Fruit fly (Drosophila melanogaster) whole organism, pupa: ENCODE results near the gene chif.
A peak's percentile ranks its signal among the peaks of the same experiment; 100 is the strongest.

Experiments used
- CG10348 ChIP-seq: fragments of 200-800 bp; sonication (Bioruptor generic); IDR thresholded peaks from 2 replicates; pipeline ENCODE4 v1.3.6; 2022; ENCODE audit warnings: missing biosample characterization, missing genetic modification characterization
- CG12605 ChIP-seq: fragments of 200-800 bp; sonication (Bioruptor generic); IDR thresholded peaks from 2 replicates; pipeline ENCODE4 v1.3.6; 2022; ENCODE audit warnings: missing biosample characterization, missing genetic modification characterization
- CG13204 ChIP-seq: fragments of 200-800 bp; sonication (Bioruptor generic); optimal IDR thresholded peaks from 2 replicates; lab custom pipeline; 2018; ENCODE audit warnings: missing biosample characterization, mild to moderate bottlenecking, missing genetic modification characterization, moderate library complexity
- CG14655 ChIP-seq: fragments of 200-800 bp; sonication (Bioruptor generic); optimal IDR thresholded peaks from 3 replicates; lab custom pipeline; 2017; ENCODE audit warnings: mild to moderate bottlenecking, missing biosample characterization, missing genetic modification reagents, missing genetic modification characterization
- CG15710 ChIP-seq: fragments of 200-800 bp; sonication (Bioruptor generic); optimal IDR thresholded peaks from 2 replicates; lab custom pipeline; 2018; ENCODE audit warnings: missing biosample characterization, mild to moderate bottlenecking, missing genetic modification characterization, moderate library complexity
- CG17806 ChIP-seq: fragments of 200-800 bp; sonication (Bioruptor generic); optimal IDR thresholded peaks from 2 replicates; lab custom pipeline; 2018; ENCODE audit warnings: missing biosample characterization, mild to moderate bottlenecking, missing genetic modification characterization, moderate library complexity
- CG32121 ChIP-seq: fragments of 200-800 bp; sonication (Bioruptor generic); IDR thresholded peaks from 2 replicates; pipeline ENCODE4 v1.3.6; 2022; ENCODE audit warnings: missing biosample characterization, missing genetic modification characterization
- CG34367 ChIP-seq: fragments of 200-800 bp; sonication (Bioruptor generic); optimal IDR thresholded peaks from 2 replicates; lab custom pipeline; 2018; ENCODE audit warnings: missing biosample characterization, mild to moderate bottlenecking, missing genetic modification characterization
- CG4496 ChIP-seq: fragments of 200-800 bp; sonication (Bioruptor generic); IDR thresholded peaks from 3 replicates; pipeline ENCODE4 v1.3.6; 2022; ENCODE audit warnings: missing biosample characterization, missing genetic modification characterization
- CG8159 ChIP-seq: fragments of 200-800 bp; sonication (Bioruptor generic); optimal IDR thresholded peaks from 3 replicates; lab custom pipeline; 2018; ENCODE audit warnings: missing biosample characterization, mild to moderate bottlenecking, missing genetic modification characterization, moderate library complexity
- CG8301 ChIP-seq: fragments of 200-800 bp; sonication (Bioruptor generic); optimal IDR thresholded peaks from 2 replicates; lab custom pipeline; 2018; ENCODE audit warnings: missing biosample characterization, mild to moderate bottlenecking, missing genetic modification characterization
- CG9948 ChIP-seq: fragments of 200-800 bp; sonication (Bioruptor generic); optimal IDR thresholded peaks from 2 replicates; lab custom pipeline; 2018; ENCODE audit warnings: missing biosample characterization, mild to moderate bottlenecking, missing genetic modification characterization, moderate library complexity
- D1 ChIP-seq: fragments of 200-800 bp; sonication (Bioruptor generic); optimal IDR thresholded peaks from 2 replicates; lab custom pipeline; 2018; ENCODE audit warnings: missing biosample characterization, mild to moderate bottlenecking, missing genetic modification characterization, moderate library complexity
- EcR ChIP-seq: fragments of 200-800 bp; sonication (Bioruptor generic); optimal IDR thresholded peaks from 3 replicates; lab custom pipeline; 2019; ENCODE audit warnings: missing biosample characterization, missing genetic modification characterization, mild to moderate bottlenecking, moderate library complexity, missing genetic modification reagents
- Ets98B ChIP-seq: fragments of 200-800 bp; sonication (Bioruptor generic); IDR thresholded peaks from 2 replicates; pipeline ENCODE4 v1.3.6; 2022; ENCODE audit warnings: missing biosample characterization, missing genetic modification characterization
- Pif1A ChIP-seq: fragments of 200-800 bp; sonication (Bioruptor generic); optimal IDR thresholded peaks from 3 replicates; lab custom pipeline; 2016; ENCODE audit warnings: missing biosample characterization, missing genetic modification characterization
- Pif1B ChIP-seq: fragments of 200-800 bp; sonication (Bioruptor generic); optimal IDR thresholded peaks from 3 replicates; lab custom pipeline; 2016; ENCODE audit warnings: missing biosample characterization, missing genetic modification characterization
- Snoo ChIP-seq: fragments of 200-800 bp; sonication (Bioruptor generic); optimal IDR thresholded peaks from 3 replicates; lab custom pipeline; 2017; ENCODE audit warnings: missing biosample characterization, mild to moderate bottlenecking, missing genetic modification characterization, inconsistent platforms
- fd96Ca ChIP-seq: fragments of 200-800 bp; sonication (Bioruptor generic); IDR thresholded peaks from 3 replicates; pipeline ENCODE4 v1.3.6; 2022; ENCODE audit warnings: missing biosample characterization, missing genetic modification characterization
- gl ChIP-seq: fragments of 200-800 bp; sonication (Bioruptor generic); optimal IDR thresholded peaks from 2 replicates; lab custom pipeline; 2018; ENCODE audit warnings: missing biosample characterization, mild to moderate bottlenecking, missing genetic modification characterization
- rn ChIP-seq: fragments of 200-800 bp; sonication (Bioruptor generic); IDR thresholded peaks from 2 replicates; pipeline ENCODE4 v1.3.6; 2022; ENCODE audit warnings: missing biosample characterization, missing genetic modification characterization

chif gene

DNA sequence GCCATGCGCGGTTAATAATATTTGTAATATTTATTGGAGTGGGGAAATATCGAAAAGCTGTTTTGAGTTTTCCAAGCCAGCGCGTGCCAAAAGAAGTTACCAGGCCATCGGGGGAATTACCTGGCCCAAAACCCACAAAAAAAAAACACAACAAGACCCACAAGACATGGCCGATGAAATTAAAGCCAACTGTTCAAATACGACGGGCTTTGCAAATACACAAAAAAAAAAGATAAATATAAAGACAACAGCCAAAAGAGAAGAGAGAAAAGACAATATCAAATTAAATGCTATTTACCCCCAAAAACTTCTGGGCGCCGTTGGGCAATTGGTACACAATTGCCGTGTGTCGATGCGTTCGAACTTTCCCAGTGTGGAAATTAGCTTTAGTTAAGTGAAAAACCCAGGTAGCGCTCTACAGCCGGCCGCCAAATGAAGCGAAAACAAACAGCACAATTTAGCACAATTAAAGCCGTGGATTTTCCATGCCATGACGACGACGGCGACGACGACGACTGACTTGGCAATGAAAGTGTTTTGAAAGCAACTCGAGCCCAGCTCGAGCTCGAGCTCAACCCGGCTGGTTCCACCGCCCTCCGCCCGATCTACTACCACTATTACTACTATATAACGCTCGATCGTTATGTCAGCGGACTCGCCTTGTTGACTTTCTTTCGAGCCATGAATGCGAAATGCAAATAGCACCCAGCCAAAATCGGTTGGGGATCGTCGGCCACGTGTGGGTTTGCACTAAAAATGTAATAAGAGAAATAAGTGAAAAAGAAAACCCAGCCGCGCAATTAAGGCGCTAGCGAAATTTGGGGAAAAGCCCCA is 34.4 kb downstream of the chif start:
- TF ChIP-seq CG8159 (tag; lab: Kevin White, UChicago) (no peak), Snoo (tag; lab: Kevin White, UChicago) (no peak), EcR (no peak), Pif1A (GFP tag; lab: Kevin White, UChicago) (no peak), Ets98B (GFP tag; lab: Robert Waterston, UW) (no peak), CG14655 (GFP tag; lab: Kevin White, UChicago) (no peak), gl (tag; lab: Kevin White, UChicago) (no peak), CG32121 (GFP tag; lab: Robert Waterston, UW) (no peak)

dm6 chr2L:16317131-16317530 is 35.3 kb downstream of the chif start:
- TF ChIP-seq CG9948 (tag; lab: Kevin White, UChicago): no peak
- no peak for TF ChIP-seq CG15710 (tag; lab: Kevin White, UChicago)
- TF ChIP-seq fd96Ca (GFP tag; lab: Robert Waterston, UW): no peak
- no peak for TF ChIP-seq EcR
- no peak for TF ChIP-seq CG8159 (tag; lab: Kevin White, UChicago)
- TF ChIP-seq gl (tag; lab: Kevin White, UChicago): no peak
- TF ChIP-seq CG14655 (GFP tag; lab: Kevin White, UChicago): no peak
- TF ChIP-seq CG12605: no peak
- TF ChIP-seq Ets98B (GFP tag; lab: Robert Waterston, UW): no peak
- no peak for TF ChIP-seq Pif1A (GFP tag; lab: Kevin White, UChicago)
- TF ChIP-seq CG10348 (GFP tag; lab: Robert Waterston, UW): no peak
- no peak for TF ChIP-seq Pif1B
- TF ChIP-seq CG4496 (GFP tag; lab: Robert Waterston, UW): no peak

DNA sequence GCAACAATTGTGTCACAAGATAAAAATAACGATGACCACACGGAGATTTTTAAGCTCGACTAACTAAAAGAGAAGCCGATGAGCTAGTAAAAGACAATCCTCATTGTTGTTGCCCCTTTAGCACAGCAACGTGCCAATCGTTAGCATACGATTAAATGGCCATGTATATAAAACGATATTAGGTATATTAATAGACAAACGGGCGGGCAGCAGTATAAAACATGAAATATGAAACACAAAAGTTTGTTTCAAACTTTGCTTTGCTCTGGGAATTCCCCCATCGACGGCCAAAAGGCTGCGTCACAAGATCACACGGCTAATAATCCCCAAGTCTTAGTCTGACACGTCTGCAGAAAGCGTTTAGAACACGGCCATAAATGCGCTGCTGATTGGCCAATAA is 36.0 kb downstream of the chif start:
- no peak for TF ChIP-seq CG8159 (tag; lab: Kevin White, UChicago)
- TF ChIP-seq CG8301: no peak
- TF ChIP-seq Pif1B: no peak
- TF ChIP-seq Snoo (tag; lab: Kevin White, UChicago): no peak
- TF ChIP-seq CG17806 (tag; lab: Kevin White, UChicago): no peak
- no peak for TF ChIP-seq CG4496 (GFP tag; lab: Robert Waterston, UW)
- no peak for TF ChIP-seq EcR
- no peak for TF ChIP-seq CG12605
- no peak for TF ChIP-seq CG15710 (tag; lab: Kevin White, UChicago)
- TF ChIP-seq gl (tag; lab: Kevin White, UChicago): no peak
- no peak for TF ChIP-seq CG32121 (GFP tag; lab: Robert Waterston, UW)
- TF ChIP-seq CG13204: no peak

dm6 chr2L:16315844-16316243 is 36.6 kb downstream of the chif start:
- TF ChIP-seq EcR: no peak
- TF ChIP-seq Pif1A (GFP tag; lab: Kevin White, UChicago): no peak
- TF ChIP-seq CG8301: no peak
- no peak for TF ChIP-seq CG17806 (tag; lab: Kevin White, UChicago)
- no peak for TF ChIP-seq gl (tag; lab: Kevin White, UChicago)
- TF ChIP-seq D1 (tag; lab: Kevin White, UChicago): no peak
- TF ChIP-seq CG12605: no peak
- TF ChIP-seq CG8159 (tag; lab: Kevin White, UChicago): no peak
- no peak for TF ChIP-seq Snoo (tag; lab: Kevin White, UChicago)
- no peak for TF ChIP-seq CG32121 (GFP tag; lab: Robert Waterston, UW)
- TF ChIP-seq Ets98B (GFP tag; lab: Robert Waterston, UW): no peak
- no peak for TF ChIP-seq CG15710 (tag; lab: Kevin White, UChicago)
- TF ChIP-seq CG13204: no peak
- no peak for TF ChIP-seq Pif1B
- no peak for TF ChIP-seq fd96Ca (GFP tag; lab: Robert Waterston, UW)
- TF ChIP-seq, all 21 proteins: peak for 0

DNA sequence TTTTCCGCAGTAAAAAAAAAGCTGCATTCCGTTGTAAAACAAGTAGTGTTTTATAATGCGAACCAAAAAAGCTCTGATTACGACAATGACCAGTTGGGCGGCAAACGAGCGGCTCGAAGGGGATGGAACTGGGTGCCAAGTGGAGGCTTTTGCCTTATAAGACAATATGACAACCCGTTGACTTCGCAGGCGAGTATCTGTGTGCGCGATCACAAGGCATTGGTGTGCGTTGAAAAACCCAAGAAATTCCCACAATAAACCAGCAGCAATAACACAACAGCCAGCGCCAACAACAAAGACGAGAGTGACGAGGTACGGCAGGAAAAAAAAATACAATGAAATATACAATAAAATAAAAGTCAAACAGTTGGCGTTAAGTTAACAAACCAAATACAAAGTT is 37.4 kb downstream of the chif start:
- TF ChIP-seq fd96Ca (GFP tag; lab: Robert Waterston, UW) (no peak; the same call in 2 of the 3 replicates), CG10348 (GFP tag; lab: Robert Waterston, UW) (no peak), CG13204 (no peak), EcR (peak; percentile 86), Pif1A (GFP tag; lab: Kevin White, UChicago) (no peak), Ets98B (GFP tag; lab: Robert Waterston, UW) (peak; percentile 44; the same call in 1 of the 2 replicates), CG14655 (GFP tag; lab: Kevin White, UChicago) (no peak), CG15710 (tag; lab: Kevin White, UChicago) (peak; percentile 16), gl (tag; lab: Kevin White, UChicago) (peak; percentile 66), D1 (tag; lab: Kevin White, UChicago) (no peak), CG17806 (tag; lab: Kevin White, UChicago) (no peak), Snoo (tag; lab: Kevin White, UChicago) (peak; percentile 23), rn (0 out of 2 replicates have a peak, but pooled peaks have one; percentile 15), Pif1B (no peak), CG8159 (tag; lab: Kevin White, UChicago) (no peak), CG32121 (GFP tag; lab: Robert Waterston, UW) (peak; percentile 40; the same call in 1 of the 2 replicates), CG12605 (peak; percentile 60), CG4496 (GFP tag; lab: Robert Waterston, UW) (no peak), CG34367 (tag; lab: Kevin White, UChicago) (peak; percentile 3), CG8301 (no peak), CG9948 (tag; lab: Kevin White, UChicago) (no peak)
